Fruit fly (Drosophila melanogaster) whole organism, adult: ENCODE data around the gene Nhe3.

Source experiments
- CG11617 ChIP-seq: fragments of 200-800 bp; sonication (Bioruptor generic); optimal IDR thresholded peaks from 2 replicates; lab custom pipeline; 2017; ENCODE audit warnings: mild to moderate bottlenecking, missing biosample characterization, missing genetic modification reagents, missing genetic modification characterization
- CG12768 ChIP-seq: fragments of 200-800 bp; sonication (Bioruptor generic); optimal IDR thresholded peaks from 2 replicates; lab custom pipeline; 2017; ENCODE audit warnings: missing biosample characterization, missing genetic modification characterization, mild to moderate bottlenecking, moderate library complexity, missing genetic modification reagents
- CG14711 ChIP-seq: fragments of 200-800 bp; sonication (Bioruptor generic); optimal IDR thresholded peaks from 2 replicates; lab custom pipeline; 2018; ENCODE audit warnings: missing biosample characterization, mild to moderate bottlenecking, missing genetic modification characterization, moderate library complexity
- CG1620 ChIP-seq: fragments of 200-800 bp; sonication (Bioruptor generic); optimal IDR thresholded peaks from 2 replicates; lab custom pipeline; 2016; ENCODE audit warnings: missing biosample characterization, missing genetic modification characterization
- CG33017 ChIP-seq: fragments of 200-800 bp; sonication (Bioruptor generic); optimal IDR thresholded peaks from 2 replicates; lab custom pipeline; 2018; ENCODE audit warnings: missing biosample characterization, mild to moderate bottlenecking, missing genetic modification characterization, moderate library complexity
- CG5204 ChIP-seq: fragments of 200-800 bp; sonication (Bioruptor generic); optimal IDR thresholded peaks from 2 replicates; lab custom pipeline; 2016; ENCODE audit warnings: missing biosample characterization, missing genetic modification characterization
- CG7045 ChIP-seq: fragments of 200-800 bp; sonication (Bioruptor generic); optimal IDR thresholded peaks from 2 replicates; lab custom pipeline; 2017; ENCODE audit warnings: missing biosample characterization, mild to moderate bottlenecking, missing genetic modification characterization
- CG7101 ChIP-seq: fragments of 200-800 bp; sonication (Bioruptor generic); optimal IDR thresholded peaks from 2 replicates; lab custom pipeline; 2018; ENCODE audit warnings: missing biosample characterization, mild to moderate bottlenecking, missing genetic modification characterization, moderate library complexity
- Clk ChIP-seq: fragments of 200-800 bp; sonication (Bioruptor generic); optimal IDR thresholded peaks from 2 replicates; lab custom pipeline; 2017; ENCODE audit warnings: missing biosample characterization, missing genetic modification characterization
- Crg-1 ChIP-seq: fragments of 200-800 bp; sonication (Bioruptor generic); optimal IDR thresholded peaks from 2 replicates; lab custom pipeline; 2016; ENCODE audit warnings: missing biosample characterization, missing genetic modification characterization
- Hr96 ChIP-seq: fragments of 200-800 bp; sonication (Bioruptor generic); optimal IDR thresholded peaks from 2 replicates; lab custom pipeline; 2016; ENCODE audit warnings: missing biosample characterization, missing genetic modification characterization
- Mnt ChIP-seq: fragments of 200-800 bp; sonication (Bioruptor generic); optimal IDR thresholded peaks from 2 replicates; lab custom pipeline; 2016; ENCODE audit warnings: missing biosample characterization, mild to moderate bottlenecking, missing genetic modification characterization
- bab1 ChIP-seq: fragments of 200-800 bp; sonication (Bioruptor generic); optimal IDR thresholded peaks from 3 replicates; lab custom pipeline; 2019; ENCODE audit warnings: missing biosample characterization, mild to moderate bottlenecking, missing genetic modification characterization, moderate library complexity
- cic ChIP-seq: fragments of 200-800 bp; sonication (Bioruptor generic); optimal IDR thresholded peaks from 2 replicates; lab custom pipeline; 2017; ENCODE audit warnings: missing biosample characterization, mild to moderate bottlenecking, missing genetic modification characterization, moderate library complexity
- cnc ChIP-seq, 2 experiments: fragments of >200 bp; optimal IDR thresholded peaks; 2 replicates each; lab custom pipeline; 2017
- kay ChIP-seq: fragments of 200-800 bp; sonication (Bioruptor generic); peaks from one replicate; lab custom pipeline; 2016; ENCODE audit warnings: missing biosample characterization, missing genetic modification characterization, borderline replicate concordance
- ovo ChIP-seq: fragments of 200-800 bp; sonication (Bioruptor generic); optimal IDR thresholded peaks from 2 replicates; lab custom pipeline; 2016; ENCODE audit warnings: missing biosample characterization, missing genetic modification characterization
- pad ChIP-seq: fragments of 200-800 bp; sonication (Bioruptor generic); optimal IDR thresholded peaks from 3 replicates; lab custom pipeline; 2017; ENCODE audit warnings: missing biosample characterization, missing genetic modification characterization, mild to moderate bottlenecking, moderate library complexity, missing genetic modification reagents
- tj ChIP-seq: fragments of 200-800 bp; sonication (Bioruptor generic); optimal IDR thresholded peaks from 3 replicates; lab custom pipeline; 2017; ENCODE audit warnings: missing biosample characterization, mild to moderate bottlenecking, missing genetic modification characterization, moderate library complexity
- toe ChIP-seq: fragments of 200-800 bp; sonication (Bioruptor generic); optimal IDR thresholded peaks from 2 replicates; lab custom pipeline; 2016; ENCODE audit warnings: missing biosample characterization, missing genetic modification characterization

Gene Nhe3

DNA sequence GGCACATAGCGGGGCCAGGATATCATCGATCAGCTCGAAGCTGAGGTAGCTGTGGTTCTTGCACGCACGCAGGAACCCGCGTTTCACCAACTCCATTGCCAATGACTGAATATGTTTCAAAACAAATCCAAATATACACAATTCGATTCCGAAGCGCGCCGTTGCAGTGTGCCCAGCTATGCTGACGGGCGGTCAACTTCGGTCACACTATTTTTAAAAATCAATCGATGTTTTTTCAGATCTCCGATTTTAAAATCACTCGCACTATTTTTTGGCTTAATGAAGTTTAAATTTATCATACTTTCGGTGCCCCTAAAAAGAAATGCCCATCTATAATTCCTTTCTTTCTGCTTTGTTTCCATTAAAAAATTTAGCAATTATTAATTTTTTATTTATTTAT is 6.7 kb downstream of the Nhe3 start, which contains the start of gene Nse1:
TSS of gene Nse1 (minus strand) at position 173 of the 400 bp plus-strand sequence.
- TF ChIP-seq CG11617 (GFP tag; lab: Kevin White, UChicago) (no peak), bab1 (GFP tag; lab: Kevin White, UChicago) (peak; percentile 1), Clk (GFP tag; lab: Kevin White, UChicago) (no peak)

dm6 chr2L:6676535-6676934 is 7.6 kb downstream of the Nhe3 start, which contains the start of gene cort:
Gene cort (minus strand): TSS chr2L:6676635.
- peak; percentile 9 for TF ChIP-seq ovo (GFP tag; lab: Kevin White, UChicago)
- TF ChIP-seq CG7045 (GFP tag; lab: Kevin White, UChicago) = no peak

DNA sequence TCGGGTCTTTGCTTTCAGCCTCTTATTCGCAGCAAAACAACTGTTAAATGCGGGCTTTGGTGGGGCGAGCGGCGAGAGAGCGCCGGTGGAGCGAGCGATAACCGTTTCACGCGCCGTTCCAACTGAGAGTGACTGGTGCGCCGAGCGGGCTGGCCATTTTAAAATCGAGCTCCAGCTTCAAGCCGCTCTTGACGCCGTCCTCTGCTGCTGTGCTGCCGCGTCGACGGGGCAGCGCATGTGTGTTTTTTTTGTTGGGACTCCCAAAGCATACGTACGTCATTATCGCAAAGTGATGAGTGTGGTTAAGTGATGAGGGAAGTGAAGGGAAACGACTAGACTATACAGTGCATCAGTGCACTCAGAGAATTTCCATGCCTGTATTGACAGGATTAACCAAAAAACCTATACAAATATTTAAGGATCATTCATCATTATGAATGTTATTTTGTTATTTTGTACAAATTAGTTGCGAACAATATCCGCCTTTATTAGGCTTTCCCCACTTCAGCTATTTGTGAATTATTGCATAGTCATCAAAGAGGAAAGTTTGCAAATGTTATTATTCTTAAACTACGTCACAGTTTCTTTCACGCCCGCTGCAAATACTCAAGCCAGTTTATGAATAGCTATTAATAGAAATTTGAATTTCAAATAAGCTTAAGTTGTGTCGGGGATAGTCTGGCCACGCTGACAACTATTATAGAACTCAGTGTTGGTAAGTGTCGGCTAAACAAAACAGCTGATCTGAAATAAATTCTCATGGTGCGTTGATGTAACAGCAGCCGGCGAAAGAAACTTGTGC is 10.8 kb downstream of the Nhe3 start, which contains the start of gene Spn27A:
TSS of gene Spn27A (minus strand) at position 137 of the 802 bp plus-strand sequence.
- TF ChIP-seq Crg-1 (GFP tag; lab: Kevin White, UChicago) (peak; percentile 64), CG7101 (peak; percentile 64), Clk (GFP tag; lab: Kevin White, UChicago) (peak; percentile 68), CG12768 (GFP tag; lab: Kevin White, UChicago) (peak; percentile 70), CG14711 (peak; percentile 61), CG5204 (GFP tag; lab: Kevin White, UChicago) (no peak), CG11617 (GFP tag; lab: Kevin White, UChicago) (peak; percentile 72), toe (GFP tag; lab: Kevin White, UChicago) (no peak), bab1 (GFP tag; lab: Kevin White, UChicago) (peak; percentile 39), pad (GFP tag; lab: Kevin White, UChicago) (peak; percentile 97), tj (GFP tag; lab: Kevin White, UChicago) (peak; percentile 68), cnc (optimal IDR thresholded peaks at IDR 0.05; lab: Kevin White, UChicago) (peak; percentile 29 to 75), cic (GFP tag; lab: Kevin White, UChicago) (peak; percentile 62), ovo (GFP tag; lab: Kevin White, UChicago) (peak; percentile 41), kay (GFP tag; lab: Kevin White, UChicago) (no peak), CG33017 (tag; lab: Kevin White, UChicago) (peak; percentile 11), Mnt (GFP tag; lab: Kevin White, UChicago) (peak; percentile 64), CG7045 (GFP tag; lab: Kevin White, UChicago) (peak; percentile 79), Hr96 (no peak), CG1620 (GFP tag; lab: Kevin White, UChicago) (peak; percentile 66)

DNA sequence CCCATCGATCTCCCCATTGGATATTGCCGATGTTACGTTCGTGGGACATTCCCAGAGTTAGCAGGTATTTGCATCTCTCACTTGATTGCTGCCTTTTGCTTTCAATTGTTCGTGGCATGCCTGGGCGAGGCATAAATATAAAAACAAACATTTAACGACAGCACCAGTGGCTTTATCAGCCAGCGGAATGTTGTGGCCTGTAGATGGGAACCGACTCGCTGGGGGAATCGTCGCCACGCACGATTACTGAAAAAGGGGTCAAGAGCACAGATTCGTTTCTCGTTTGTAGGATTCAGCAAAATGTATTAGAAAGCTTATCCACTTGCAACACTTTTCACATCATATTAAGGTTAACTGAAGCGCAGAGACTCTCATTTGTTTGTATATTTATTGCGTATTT is 12.8 kb downstream of the Nhe3 start:
- no peak for TF ChIP-seq cnc (optimal IDR thresholded peaks at IDR 0.05; lab: Kevin White, UChicago)
- TF ChIP-seq CG12768 (GFP tag; lab: Kevin White, UChicago) = no peak
- no peak for TF ChIP-seq bab1 (GFP tag; lab: Kevin White, UChicago)
- no peak for TF ChIP-seq CG11617 (GFP tag; lab: Kevin White, UChicago)
- TF ChIP-seq CG33017 (tag; lab: Kevin White, UChicago) = no peak
- TF ChIP-seq CG1620 (GFP tag; lab: Kevin White, UChicago) = no peak
- TF ChIP-seq CG7045 (GFP tag; lab: Kevin White, UChicago) = no peak
- no peak for TF ChIP-seq Mnt (GFP tag; lab: Kevin White, UChicago)
- TF ChIP-seq kay (GFP tag; lab: Kevin White, UChicago) = no peak
- no peak for TF ChIP-seq CG14711
- no peak for TF ChIP-seq cic (GFP tag; lab: Kevin White, UChicago)
- TF ChIP-seq pad (GFP tag; lab: Kevin White, UChicago) = no peak
- no peak for TF ChIP-seq CG7101
- no peak for TF ChIP-seq Clk (GFP tag; lab: Kevin White, UChicago)
- TF ChIP-seq Hr96 = no peak
- TF ChIP-seq toe (GFP tag; lab: Kevin White, UChicago) = no peak
- no peak for TF ChIP-seq tj (GFP tag; lab: Kevin White, UChicago)
- no peak for TF ChIP-seq Crg-1 (GFP tag; lab: Kevin White, UChicago)
- TF ChIP-seq CG5204 (GFP tag; lab: Kevin White, UChicago) = no peak

DNA sequence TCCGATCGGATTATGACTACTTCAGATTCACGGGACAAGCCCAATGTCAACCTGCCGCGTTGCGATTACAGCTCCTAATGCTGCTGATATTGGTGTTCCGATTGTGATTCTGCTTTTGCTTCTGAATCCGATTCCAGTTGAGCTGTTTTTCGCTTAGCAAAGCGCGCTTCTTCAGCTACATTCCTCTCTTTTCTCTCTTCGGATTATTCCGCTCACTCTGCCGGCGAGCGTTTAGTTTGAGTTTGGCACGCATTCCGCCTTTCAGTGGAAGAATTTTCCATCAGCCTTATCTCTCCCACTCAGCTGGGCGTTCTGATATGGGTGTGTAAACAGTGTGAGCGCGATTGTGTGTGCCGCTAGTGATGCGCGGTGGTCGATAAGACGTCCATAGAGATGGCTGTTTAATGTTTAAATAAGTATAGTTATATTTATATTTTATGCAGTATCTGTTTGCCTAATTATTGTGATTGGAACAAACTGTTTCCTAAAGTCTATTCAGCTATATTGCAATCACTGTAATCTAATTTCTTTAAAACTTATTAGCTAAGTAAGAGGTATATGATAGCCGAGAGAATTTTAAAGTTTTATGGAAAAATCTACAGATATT is 16.3 kb downstream of the Nhe3 start, which contains the start of gene Galt:
TSS of gene Galt (minus strand) at position 315 of the 607 bp plus-strand sequence.
- TF ChIP-seq CG7045 (GFP tag; lab: Kevin White, UChicago) = peak; percentile 6
- peak; percentile 72 for TF ChIP-seq cic (GFP tag; lab: Kevin White, UChicago)
- TF ChIP-seq CG1620 (GFP tag; lab: Kevin White, UChicago) = no peak
- no peak for TF ChIP-seq pad (GFP tag; lab: Kevin White, UChicago)
- peak; percentile 41 for TF ChIP-seq ovo (GFP tag; lab: Kevin White, UChicago)
- peak; percentile 23 for TF ChIP-seq CG14711
- peak; percentile 63 for TF ChIP-seq CG7101
- TF ChIP-seq CG5204 (GFP tag; lab: Kevin White, UChicago) = no peak
- no peak for TF ChIP-seq cnc (optimal IDR thresholded peaks at IDR 0.05; lab: Kevin White, UChicago)
- TF ChIP-seq bab1 (GFP tag; lab: Kevin White, UChicago) = peak; percentile 6
- TF ChIP-seq CG33017 (tag; lab: Kevin White, UChicago) = peak; percentile 53
- TF ChIP-seq tj (GFP tag; lab: Kevin White, UChicago) = peak; percentile 84
- peak; percentile 59 for TF ChIP-seq Mnt (GFP tag; lab: Kevin White, UChicago)
- TF ChIP-seq Hr96 = peak; percentile 25
- peak; percentile 16 for TF ChIP-seq Crg-1 (GFP tag; lab: Kevin White, UChicago)
- peak; percentile 64 for TF ChIP-seq CG11617 (GFP tag; lab: Kevin White, UChicago)
- TF ChIP-seq CG12768 (GFP tag; lab: Kevin White, UChicago) = peak; percentile 57
